Worm (Caenorhabditis elegans) whole organism, young adult: ENCODE results near the gene T01C1.4.
A peak's percentile ranks its signal among the peaks of the same experiment; 100 is the strongest.

Experiments used
- B0019.2 ChIP-seq: fragments of 200-800 bp; sonication (Bioruptor generic); conservative IDR thresholded peaks from 2 replicates; pipeline ENCODE4 v1.3.6; 2022; ENCODE audit warnings: missing genetic modification reagents, missing genetic modification characterization, missing compliant biosample characterization
- B0261.1 ChIP-seq: sonication (generic microtip); optimal IDR thresholded peaks from 2 replicates; lab custom pipeline; 2016; ENCODE audit warnings: mild to moderate bottlenecking, missing genetic modification characterization, moderate library complexity, missing compliant biosample characterization
- F23B12.7 ChIP-seq: sonication (generic microtip); optimal IDR thresholded peaks from 2 replicates; lab custom pipeline; 2017; ENCODE audit warnings: missing genetic modification characterization, mild to moderate bottlenecking, missing compliant biosample characterization, antibody characterized with exemption, moderate library complexity; ENCODE audit not compliant: insufficient read depth
- Y53G8AR.9 ChIP-seq: fragments of 200-800 bp; sonication (Bioruptor generic); conservative IDR thresholded peaks from 2 replicates; pipeline ENCODE4 v1.3.6; 2022; ENCODE audit warnings: missing genetic modification reagents, missing genetic modification characterization, missing compliant biosample characterization
- Y79H2A.3 ChIP-seq: fragments of 200-800 bp; sonication (Bioruptor generic); conservative IDR thresholded peaks from 2 replicates; pipeline ENCODE4 v1.3.6; 2022; ENCODE audit warnings: missing genetic modification reagents, missing genetic modification characterization, missing compliant biosample characterization
- ama-1 ChIP-seq, 3 experiments: fragments of 150-350 bp in 1 of 3; sonication (generic microtip) in 2 of 3; optimal IDR thresholded peaks; 2 replicates each; lab custom pipeline; 2014 to 2018; ENCODE audit warnings: missing biosample characterization in 2 of 3, missing genetic modification characterization in 2 of 3, missing genetic modification reagents in 2 of 3
- atf-7 ChIP-seq: sonication (generic microtip); optimal IDR thresholded peaks from 2 replicates; lab custom pipeline; 2017; ENCODE audit warnings: mild to moderate bottlenecking, missing genetic modification characterization, missing compliant biosample characterization
- attf-6 ChIP-seq: fragments of 200-800 bp; sonication (Bioruptor generic); IDR thresholded peaks from 2 replicates; pipeline ENCODE4 v1.3.6; 2022; ENCODE audit warnings: missing genetic modification reagents, missing genetic modification characterization, missing compliant biosample characterization
- ceh-27 ChIP-seq: fragments of 200-800 bp; sonication (Bioruptor generic); optimal IDR thresholded peaks from 2 replicates; lab custom pipeline; 2018; ENCODE audit warnings: mild to moderate bottlenecking, missing genetic modification characterization, moderate library complexity, missing compliant biosample characterization
- ceh-40 ChIP-seq: fragments of 200-800 bp; sonication (Bioruptor generic); IDR thresholded peaks from 2 replicates; pipeline ENCODE4 v1.3.6; 2022; ENCODE audit warnings: missing genetic modification characterization, missing compliant biosample characterization
- die-1 ChIP-seq: sonication (generic microtip); optimal IDR thresholded peaks from 2 replicates; lab custom pipeline; 2016; ENCODE audit warnings: missing genotype, mild to moderate bottlenecking, missing genetic modification characterization, missing compliant biosample characterization
- dpff-1 ChIP-seq: sonication (generic microtip); optimal IDR thresholded peaks from 2 replicates; lab custom pipeline; 2017; ENCODE audit warnings: mild to moderate bottlenecking, missing genetic modification characterization, missing compliant biosample characterization
- dpl-1 ChIP-seq: fragments of 150-350 bp; optimal IDR thresholded peaks from 2 replicates; lab custom pipeline; 2014; ENCODE audit warnings: missing biosample characterization, missing genetic modification reagents, missing genetic modification characterization
- egl-18 ChIP-seq: fragments of 200-800 bp; sonication (Bioruptor generic); IDR thresholded peaks from 2 replicates; pipeline ENCODE4 v1.3.6; 2022; ENCODE audit warnings: missing genetic modification reagents, missing genetic modification characterization, missing compliant biosample characterization
- egrh-3 ChIP-seq: fragments of 200-800 bp; sonication (Bioruptor generic); IDR thresholded peaks from 2 replicates; pipeline ENCODE4 v1.3.6; 2022; ENCODE audit warnings: missing genetic modification reagents, missing genetic modification characterization, missing compliant biosample characterization
- gei-17 ChIP-seq: fragments of 200-800 bp; sonication (Bioruptor generic); optimal IDR thresholded peaks from 2 replicates; lab custom pipeline; 2018; ENCODE audit warnings: mild to moderate bottlenecking, missing genetic modification characterization, missing compliant biosample characterization
- hlh-12 ChIP-seq: sonication (generic microtip); optimal IDR thresholded peaks from 2 replicates; lab custom pipeline; 2016; ENCODE audit warnings: missing genetic modification characterization, missing compliant biosample characterization
- hmg-1.2 ChIP-seq: fragments of 200-800 bp; sonication (Bioruptor generic); IDR thresholded peaks from 2 replicates; pipeline ENCODE4 v1.3.6; 2022; ENCODE audit warnings: missing genetic modification reagents, missing genetic modification characterization, missing compliant biosample characterization
- lag-1 ChIP-seq: fragments of 200-800 bp; sonication (Bioruptor generic); IDR thresholded peaks from 2 replicates; pipeline ENCODE4 v1.3.6; 2022; ENCODE audit warnings: missing genetic modification reagents, missing genetic modification characterization, missing compliant biosample characterization
- let-526 ChIP-seq: fragments of 200-800 bp; sonication (Bioruptor generic); IDR thresholded peaks from 2 replicates; pipeline ENCODE4 v1.3.6; 2022; ENCODE audit warnings: missing genetic modification reagents, missing genetic modification characterization, missing compliant biosample characterization
- lin-35 ChIP-seq, 3 experiments: fragments of 150-350 bp in 2 of 3; sonication (generic microtip) in 1 of 3; optimal IDR thresholded peaks; 2 replicates each; lab custom pipeline; 2014 to 2018; ENCODE audit warnings: missing biosample characterization in 3 of 3, missing genetic modification characterization in 3 of 3, missing genetic modification reagents in 3 of 3
- lin-54 ChIP-seq: fragments of 200-800 bp; sonication (Bioruptor generic); optimal IDR thresholded peaks from 2 replicates; lab custom pipeline; 2018; ENCODE audit warnings: mild to moderate bottlenecking, missing genetic modification characterization, missing compliant biosample characterization
- madf-10 ChIP-seq: sonication (generic microtip); optimal IDR thresholded peaks from 2 replicates; lab custom pipeline; 2016; ENCODE audit warnings: mild to moderate bottlenecking, missing genetic modification characterization, missing compliant biosample characterization
- madf-6 ChIP-seq: fragments of 200-800 bp; sonication (Bioruptor generic); IDR thresholded peaks from 2 replicates; pipeline ENCODE4 v1.3.6; 2022; ENCODE audit warnings: missing genetic modification reagents, missing genetic modification characterization, missing compliant biosample characterization
- madf-8 ChIP-seq: fragments of 200-800 bp; sonication (Bioruptor generic); conservative IDR thresholded peaks from 2 replicates; pipeline ENCODE4 v1.3.6; 2022; ENCODE audit warnings: missing genetic modification reagents, missing genetic modification characterization, missing compliant biosample characterization
- mel-28 ChIP-seq: sonication (generic microtip); optimal IDR thresholded peaks from 2 replicates; lab custom pipeline; 2016; ENCODE audit warnings: borderline replicate concordance, mild to moderate bottlenecking, missing genetic modification characterization, missing compliant biosample characterization
- mxl-1 ChIP-seq: sonication (generic microtip); optimal IDR thresholded peaks from 2 replicates; lab custom pipeline; 2016; ENCODE audit warnings: missing genetic modification characterization, missing compliant biosample characterization
- nfyb-1 ChIP-seq: fragments of 200-800 bp; sonication (Bioruptor generic); IDR thresholded peaks from 2 replicates; pipeline ENCODE4 v1.3.6; 2022; ENCODE audit warnings: missing genetic modification reagents, missing genetic modification characterization, missing compliant biosample characterization
- nhr-27 ChIP-seq: fragments of 200-800 bp; sonication (Bioruptor generic); optimal IDR thresholded peaks from 2 replicates; lab custom pipeline; 2018; ENCODE audit warnings: mild to moderate bottlenecking, missing genetic modification characterization, moderate library complexity, missing compliant biosample characterization
- nhr-80 ChIP-seq: sonication (generic microtip); optimal IDR thresholded peaks from 2 replicates; lab custom pipeline; 2016; ENCODE audit warnings: missing genetic modification characterization, missing compliant biosample characterization
- nhr-90 ChIP-seq: sonication (generic microtip); optimal IDR thresholded peaks from 2 replicates; lab custom pipeline; 2016; ENCODE audit warnings: missing genotype, mild to moderate bottlenecking, missing genetic modification characterization, missing compliant biosample characterization
- pbrm-1 ChIP-seq: fragments of 200-800 bp; sonication (Bioruptor generic); IDR thresholded peaks from 2 replicates; pipeline ENCODE4 v1.3.6; 2022; ENCODE audit warnings: missing genetic modification reagents, missing genetic modification characterization, missing compliant biosample characterization
- pha-4 ChIP-seq: fragments of 150-350 bp; sonication (generic microtip); optimal IDR thresholded peaks from 2 replicates; lab custom pipeline; 2014; ENCODE audit warnings: missing biosample characterization, missing genetic modification reagents, missing genetic modification characterization
- rpc-1 ChIP-seq, 2 experiments: fragments of 150-350 bp in 1 of 2; sonication (generic microtip) in 1 of 2; optimal IDR thresholded peaks; 2 replicates each; lab custom pipeline; 2014 to 2018; ENCODE audit warnings: missing biosample characterization in 1 of 2, missing genetic modification characterization in 1 of 2, missing genetic modification reagents in 1 of 2, missing genotype in 1 of 2
- sdz-38 ChIP-seq: sonication (generic microtip); optimal IDR thresholded peaks from 2 replicates; lab custom pipeline; 2016; ENCODE audit warnings: missing genotype, missing genetic modification characterization, missing compliant biosample characterization
- sea-2 ChIP-seq: fragments of 200-800 bp; sonication (Bioruptor generic); IDR thresholded peaks from 2 replicates; pipeline ENCODE4 v1.3.6; 2022; ENCODE audit warnings: missing genetic modification characterization, missing compliant biosample characterization
- snpc-4 ChIP-seq, 5 experiments: fragments of 150-350 bp in 1 of 5; sonication (generic microtip) in 4 of 5; optimal IDR thresholded peaks; 2 replicates each; lab custom pipeline; 2014 to 2018; ENCODE audit warnings: missing genetic modification characterization in 5 of 5, missing biosample characterization in 3 of 5, antibody characterized with exemption in 2 of 5, mild to moderate bottlenecking in 2 of 5, missing compliant biosample characterization in 2 of 5, missing genotype in 2 of 5, moderate library complexity in 2 of 5, missing genetic modification reagents in 1 of 5
- tbp1 ChIP-seq: fragments of 200-800 bp; sonication (Bioruptor generic); optimal IDR thresholded peaks from 2 replicates; lab custom pipeline; 2018; ENCODE audit warnings: mild to moderate bottlenecking, missing genetic modification characterization, missing compliant biosample characterization
- unc-130 ChIP-seq: sonication (generic microtip); optimal IDR thresholded peaks from 2 replicates; lab custom pipeline; 2016; ENCODE audit warnings: missing genetic modification reagents, missing genetic modification characterization, missing compliant biosample characterization
- ztf-22 ChIP-seq: fragments of 200-800 bp; sonication (Bioruptor generic); optimal IDR thresholded peaks from 2 replicates; lab custom pipeline; 2018; ENCODE audit warnings: mild to moderate bottlenecking, missing genetic modification characterization, moderate library complexity, missing compliant biosample characterization
- ztf-25 ChIP-seq: fragments of 200-800 bp; sonication (Bioruptor generic); IDR thresholded peaks from 2 replicates; pipeline ENCODE4 v1.3.6; 2022; ENCODE audit warnings: missing genetic modification reagents, missing genetic modification characterization, missing compliant biosample characterization
- ztf-26 ChIP-seq: sonication (generic microtip); optimal IDR thresholded peaks from 2 replicates; lab custom pipeline; 2017; ENCODE audit warnings: missing genetic modification characterization, missing compliant biosample characterization
- ztf-3 ChIP-seq: fragments of 200-800 bp; sonication (Bioruptor generic); optimal IDR thresholded peaks from 2 replicates; lab custom pipeline; 2018; ENCODE audit warnings: mild to moderate bottlenecking, missing genetic modification characterization, missing compliant biosample characterization
- ztf-6 ChIP-seq: fragments of 200-800 bp; sonication (Bioruptor generic); IDR thresholded peaks from 2 replicates; pipeline ENCODE4 v1.3.6; 2022; ENCODE audit warnings: missing genetic modification reagents, missing genetic modification characterization, missing compliant biosample characterization

T01C1.4 gene

DNA sequence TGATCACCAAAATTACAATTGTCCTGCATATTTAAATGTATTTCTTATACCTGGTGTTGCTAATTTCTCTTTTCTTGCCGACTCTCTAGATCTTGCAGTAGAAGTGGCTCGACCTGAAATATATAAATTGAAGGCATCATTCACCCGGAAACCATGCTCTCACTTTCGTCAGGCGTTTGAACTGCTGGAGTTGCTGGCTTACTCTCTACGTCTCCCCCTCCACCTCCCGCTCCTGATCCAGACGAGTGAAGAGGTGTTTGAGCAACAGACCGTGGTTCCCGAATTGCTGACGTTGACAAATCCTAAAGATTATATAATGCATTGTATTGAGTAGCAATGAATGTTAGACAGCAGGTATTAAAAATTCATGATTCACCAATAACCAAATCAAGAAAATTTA, 46.7 kb downstream of the T01C1.4 start:
- TF ChIP-seq F23B12.7 (tag; lab: Kevin White, UChicago) (no peak), madf-6 (GFP tag; lab: Robert Waterston, UW) (no peak), Y79H2A.3 (no peak), attf-6 (GFP tag; lab: Robert Waterston, UW) (no peak), madf-8 (GFP tag; lab: Robert Waterston, UW) (no peak), nhr-80 (tag; lab: Kevin White, UChicago) (no peak), nhr-27 (no peak), dpff-1 (tag; lab: Kevin White, UChicago) (no peak), hlh-12 (no peak), sdz-38 (no peak), dpl-1 (GFP tag; lab: Kevin White, UChicago) (no peak), Y53G8AR.9 (GFP tag; lab: Robert Waterston, UW) (no peak), ztf-3 (no peak), lag-1 (GFP tag; lab: Robert Waterston, UW) (no peak), egl-18 (GFP tag; lab: Robert Waterston, UW) (no peak), atf-7 (tag; lab: Kevin White, UChicago) (no peak), let-526 (no peak), ztf-22 (no peak), lin-54 (GFP tag; lab: Kevin White, UChicago) (no peak), B0019.2 (GFP tag; lab: Robert Waterston, UW) (no peak)

DNA sequence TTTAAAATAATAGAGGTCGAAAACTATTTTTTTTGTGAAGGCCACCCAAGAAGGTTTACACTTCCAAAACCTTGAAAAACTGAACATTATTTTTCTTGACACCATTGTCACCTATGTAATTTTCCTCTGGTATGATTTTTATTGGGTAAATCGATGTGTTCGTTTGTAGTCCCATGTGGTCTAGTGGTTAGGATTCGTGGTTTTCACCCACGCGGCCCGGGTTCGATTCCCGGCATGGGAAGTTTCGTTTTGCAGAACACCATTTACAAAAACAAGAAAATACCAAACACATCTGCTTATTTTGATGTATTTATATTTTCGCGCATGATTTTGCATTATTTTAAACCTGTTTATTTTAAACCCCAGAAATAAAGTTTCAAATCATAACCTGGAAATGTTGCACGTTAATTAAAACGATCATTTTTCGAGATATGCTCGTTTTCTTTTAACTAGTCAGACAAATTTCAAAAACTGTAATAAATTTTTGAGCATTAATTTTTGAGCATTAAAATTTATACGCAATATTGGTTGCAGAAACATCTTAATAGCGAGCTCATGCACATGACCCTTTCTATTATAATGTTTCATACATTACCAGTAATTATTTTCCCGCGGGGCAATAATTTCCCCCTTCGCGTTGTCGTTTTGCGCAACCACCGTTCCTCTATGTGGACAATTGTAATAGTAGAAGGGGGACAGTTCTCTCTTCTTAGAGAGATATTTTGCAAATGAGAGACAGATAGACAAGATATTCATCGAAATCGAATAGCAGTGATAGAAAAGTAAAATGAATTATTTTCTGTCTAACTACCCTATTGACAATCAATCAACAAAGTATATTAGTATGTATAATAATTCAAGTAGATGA, 49.3 kb downstream of the T01C1.4 start:
- peak; percentile 31; the same call in 1 of the 2 replicates for TF ChIP-seq ceh-40 (GFP tag; lab: Robert Waterston, UW)
- no peak for TF ChIP-seq ama-1 (optimal IDR thresholded peaks at IDR 0.05; lab: Kevin White, UChicago)
- TF ChIP-seq ama-1 (GFP tag; optimal IDR thresholded peaks at IDR 0.05; lab: Kevin White, UChicago), result peak; percentile 29 to 77
- TF ChIP-seq lin-35 (GFP tag; optimal IDR thresholded peaks at IDR 0.05; lab: Kevin White, UChicago), result peak in 1 of 3 experiments; percentile 5
- TF ChIP-seq nfyb-1 (GFP tag; lab: Robert Waterston, UW), result peak; percentile 44; the same call in 1 of the 2 replicates
- peak; percentile 6 for TF ChIP-seq ztf-26
- TF ChIP-seq gei-17, result peak; percentile 44
- TF ChIP-seq madf-6 (GFP tag; lab: Robert Waterston, UW), result peak; percentile 22; the same call in 1 of the 2 replicates
- TF ChIP-seq B0261.1, result peak; percentile 71
- no peak for TF ChIP-seq egrh-3
- peak; percentile 41 for TF ChIP-seq nhr-90 (tag; lab: Kevin White, UChicago)
- 0 out of 2 replicates have a peak, but pooled peaks have one; percentile 39 for TF ChIP-seq ztf-25
- TF ChIP-seq madf-10, result peak; percentile 5
- TF ChIP-seq snpc-4 (GFP tag; optimal IDR thresholded peaks at IDR 0.05; lab: Kevin White, UChicago), result peak; percentile 44
- peak in 2 of 4 experiments; percentile 51 to 56 for TF ChIP-seq snpc-4 (tag; optimal IDR thresholded peaks at IDR 0.05; lab: Kevin White, UChicago)
- TF ChIP-seq unc-130, result peak; percentile 17
- peak; percentile 43 for TF ChIP-seq ceh-27 (GFP tag; lab: Kevin White, UChicago)
- TF ChIP-seq lin-54 (GFP tag; lab: Kevin White, UChicago), result peak; percentile 19
- TF ChIP-seq sea-2, result peak; percentile 35; the same call in 1 of the 2 replicates
- TF ChIP-seq Y53G8AR.9 (GFP tag; lab: Robert Waterston, UW), result no peak
- peak; percentile 91 for TF ChIP-seq tbp1 (GFP tag; lab: Kevin White, UChicago)
- peak; percentile 76 for TF ChIP-seq die-1 (tag; lab: Kevin White, UChicago)
- TF ChIP-seq pbrm-1 (GFP tag; lab: Robert Waterston, UW), result peak; percentile 86
- TF ChIP-seq ztf-6, result 0 out of 2 replicates have a peak, but pooled peaks have one; percentile 39
- TF ChIP-seq rpc-1 (optimal IDR thresholded peaks at IDR 0.05; lab: Kevin White, UChicago), result peak; percentile 78
- TF ChIP-seq rpc-1 (tag; optimal IDR thresholded peaks at IDR 0.05; lab: Kevin White, UChicago), result peak; percentile 79
- TF ChIP-seq hmg-1.2 (GFP tag; lab: Robert Waterston, UW), result peak; percentile 59
- TF ChIP-seq dpl-1 (GFP tag; lab: Kevin White, UChicago), result no peak
- TF ChIP-seq mel-28 (tag; lab: Kevin White, UChicago), result no peak
- TF ChIP-seq mxl-1 (tag; lab: Kevin White, UChicago), result peak; percentile 34
- no peak for TF ChIP-seq pha-4
- TF ChIP-seq hlh-12, result no peak
- no peak for TF ChIP-seq atf-7 (tag; lab: Kevin White, UChicago)
